Worm (Caenorhabditis elegans): ENCODE results near the gene F21C10.4.
"Not testable (repeated sequence)": the region's sequence is repeated elsewhere in the genome, so short reads cannot be mapped to it uniquely, and the experiment has no call there.

Gene F21C10.4

ce11 chrV:9090824-9091798 lies 35.3 kb upstream of the F21C10.4 start:
- TF ChIP-seq lim-7 (GFP tag; IDR thresholded peaks at IDR 0.05) (peak; percentile 33; the same call in 1 of the 2 replicates), ctbp-1 (GFP tag; IDR thresholded peaks at IDR 0.05) (peak; percentile 31; the same call in 1 of the 2 replicates), lin-38 (GFP tag; IDR thresholded peaks at IDR 0.05) (0 out of 2 replicates have a peak, but pooled peaks have one; percentile 16), snpc-1.2 (GFP tag; IDR thresholded peaks at IDR 0.05) (peak; percentile 66), mdt-29 (GFP tag; IDR thresholded peaks at IDR 0.05) (peak; percentile 11; the same call in 1 of the 2 replicates), zfp-3 (GFP tag; conservative IDR thresholded peaks at IDR 0.05) (peak; percentile 82), unc-62 (GFP tag; optimal IDR thresholded peaks at IDR 0.05 in 1 of 2) (peak in 1 of 2 experiments; percentile 49), ceh-44 (GFP tag; IDR thresholded peaks at IDR 0.05) (0 out of 2 replicates have a peak, but pooled peaks have one; percentile 4), set-16 (GFP tag; IDR thresholded peaks at IDR 0.05) (peak; percentile 30), mes-2 (tag; optimal IDR thresholded peaks at IDR 0.05; ENCODE audit: poor library complexity, severe bottlenecking) (peak; percentile 15), egl-43 (GFP tag; IDR thresholded peaks at IDR 0.05) (peak; percentile 64; the same call in 1 of the 2 replicates), daf-19 (GFP tag; conservative IDR thresholded peaks at IDR 0.05) (0 out of 2 replicates have a peak, but pooled peaks have one; percentile 51), tra-1 (GFP tag; IDR thresholded peaks at IDR 0.05) (0 out of 2 replicates have a peak, but pooled peaks have one; percentile 11)
- not testable (repeated sequence) for TF ChIP-seq unc-62 (tag; optimal IDR thresholded peaks at IDR 0.05)

DNA sequence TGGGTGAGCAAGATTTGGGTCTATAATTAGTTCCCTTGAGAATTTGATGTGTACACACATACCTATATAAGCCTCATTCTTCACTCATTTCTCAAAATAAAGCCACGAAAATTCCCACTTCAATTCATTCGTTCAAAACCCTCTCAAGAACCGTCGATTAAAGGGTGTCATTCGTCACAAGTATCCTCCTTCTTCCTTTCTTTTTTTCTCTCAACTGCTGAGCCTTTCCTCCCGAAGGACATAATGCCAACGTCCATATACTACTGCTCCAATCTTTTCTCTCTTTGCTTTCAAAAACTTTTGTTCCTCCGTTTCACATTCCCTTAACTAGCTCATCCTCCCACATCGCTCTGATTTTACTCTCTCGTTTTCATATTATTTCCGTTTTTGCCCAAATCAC lies 34.2 kb upstream of the F21C10.4 start, which contains the start of gene T27E4.1:
Gene T27E4.1 (plus strand): TSS at position 137 of the 400 bp plus-strand sequence.
- TF ChIP-seq nhr-77 (tag; optimal IDR thresholded peaks at IDR 0.05) (no peak), ceh-20 (GFP tag; IDR thresholded peaks at IDR 0.05) (0 out of 2 replicates have a peak, but pooled peaks have one; percentile 21), fkh-10 (GFP tag; optimal IDR thresholded peaks at IDR 0.05) (peak; percentile 30), unc-62 (GFP tag; optimal IDR thresholded peaks at IDR 0.05 in 1 of 2) (no peak), unc-62 (tag; optimal IDR thresholded peaks at IDR 0.05) (no peak), tag-97 (GFP tag; IDR thresholded peaks at IDR 0.05) (no peak), hlh-30 (tag; optimal IDR thresholded peaks at IDR 0.05; ENCODE audit: insufficient read depth) (peak; percentile 31), mep-1 (tag; optimal IDR thresholded peaks at IDR 0.05) (peak; percentile 12)

DNA sequence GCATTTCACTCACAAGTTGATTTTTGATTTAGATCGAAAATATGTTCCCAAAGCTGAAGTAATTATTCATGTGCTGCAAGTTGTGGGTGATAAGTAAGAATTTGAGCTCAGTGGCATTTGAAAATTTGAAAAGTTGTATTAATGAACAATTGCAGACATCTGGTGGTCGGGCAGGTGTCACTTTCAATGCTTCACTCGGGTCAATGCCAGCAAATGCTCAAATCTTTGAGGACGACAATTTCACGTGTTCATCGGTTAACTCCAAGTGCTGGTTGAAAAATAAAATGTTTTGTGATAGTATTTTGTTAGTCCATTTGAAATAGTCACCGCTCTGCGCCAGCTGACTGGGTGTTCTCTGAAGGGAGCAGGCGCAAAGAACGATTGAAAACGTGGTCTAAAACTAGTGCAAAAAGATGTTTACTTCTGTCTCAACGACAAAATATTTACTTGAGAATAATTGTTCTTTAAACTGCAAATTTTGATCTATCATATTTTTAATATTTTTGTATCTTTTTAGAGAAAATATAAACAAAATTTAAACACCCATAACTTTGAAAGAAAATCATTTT lies 32.3 kb upstream of the F21C10.4 start:
- no peak for TF ChIP-seq mes-2 (tag; optimal IDR thresholded peaks at IDR 0.05; ENCODE audit: poor library complexity, severe bottlenecking)
- TF ChIP-seq F49E8.2 (tag; optimal IDR thresholded peaks at IDR 0.05; ENCODE audit: borderline replicate concordance), result no peak
- peak; percentile 91 for TF ChIP-seq hlh-11 (tag; optimal IDR thresholded peaks at IDR 0.05)
- peak; percentile 58 for TF ChIP-seq nhr-48 (tag; optimal IDR thresholded peaks at IDR 0.05)
- no peak for TF ChIP-seq F26F4.8 (GFP tag; conservative IDR thresholded peaks at IDR 0.05)
- TF ChIP-seq lin-1 (GFP tag; IDR thresholded peaks at IDR 0.05), result peak; percentile 52; the same call in 1 of the 2 replicates
- peak; percentile 7 to 68 for TF ChIP-seq lsy-2 (tag; optimal IDR thresholded peaks at IDR 0.05)
- no peak for TF ChIP-seq nhr-237 (tag; optimal IDR thresholded peaks at IDR 0.05)
- TF ChIP-seq dve-1 (tag; optimal IDR thresholded peaks at IDR 0.05; ENCODE audit: insufficient read depth), result peak; percentile 86
- TF ChIP-seq daf-16 (GFP tag; optimal IDR thresholded peaks at IDR 0.05), result peak in 1 of 2 experiments; percentile 95
- peak; percentile 99 for TF ChIP-seq daf-16 (tag; optimal IDR thresholded peaks at IDR 0.05)
- no peak for TF ChIP-seq tag-97 (GFP tag; IDR thresholded peaks at IDR 0.05)
- TF ChIP-seq madf-9 (GFP tag; conservative IDR thresholded peaks at IDR 0.05), result no peak
- peak; percentile 79 for TF ChIP-seq dmd-6 (GFP tag; IDR thresholded peaks at IDR 0.05)
- no peak for TF ChIP-seq tra-1 (GFP tag; IDR thresholded peaks at IDR 0.05)
- peak in 1 of 2 experiments; percentile 39 for TF ChIP-seq hif-1 (tag; optimal IDR thresholded peaks at IDR 0.05)
- no peak for TF ChIP-seq F10B5.3 (tag; optimal IDR thresholded peaks at IDR 0.05)
- TF ChIP-seq egl-27 (tag; optimal IDR thresholded peaks at IDR 0.05), result no peak
- no peak for TF ChIP-seq nhr-25 (tag; optimal IDR thresholded peaks at IDR 0.05; ENCODE audit: borderline replicate concordance, insufficient read depth)
- no peak for TF ChIP-seq ZK546.5 (tag; optimal IDR thresholded peaks at IDR 0.05)
- peak; percentile 24 for TF ChIP-seq nhr-77 (tag; optimal IDR thresholded peaks at IDR 0.05)
- no peak for TF ChIP-seq Y48G9A.11 (GFP tag; IDR thresholded peaks at IDR 0.05)
- TF ChIP-seq spr-3 (GFP tag; optimal IDR thresholded peaks at IDR 0.05), result no peak
- TF ChIP-seq pqm-1 (tag; optimal IDR thresholded peaks at IDR 0.05), result no peak
- peak; percentile 11 for TF ChIP-seq mxl-3 (GFP tag; optimal IDR thresholded peaks at IDR 0.05)
- peak; percentile 54; the same call in 1 of the 2 replicates for TF ChIP-seq mxl-2 (GFP tag; conservative IDR thresholded peaks at IDR 0.05)
